Fruit fly (Drosophila melanogaster) whole organism, prepupa: ENCODE results near the gene CG14795.

Experiments
- CG10669 ChIP-seq: fragments of 200-800 bp; sonication (Bioruptor generic); optimal IDR thresholded peaks from 3 replicates; lab custom pipeline; 2018; ENCODE audit warnings: missing biosample characterization, mild to moderate bottlenecking, missing genetic modification characterization, moderate library complexity
- CG11762 ChIP-seq: fragments of 200-800 bp; sonication (Bioruptor generic); optimal IDR thresholded peaks from 3 replicates; lab custom pipeline; 2016; ENCODE audit warnings: missing biosample characterization, missing genetic modification characterization; ENCODE audit not compliant: insufficient read depth
- CG32006 ChIP-seq: fragments of 200-800 bp; sonication (Bioruptor generic); optimal IDR thresholded peaks from 3 replicates; lab custom pipeline; 2017; ENCODE audit warnings: missing biosample characterization, mild to moderate bottlenecking, missing genetic modification characterization
- CG6163 ChIP-seq: fragments of 200-800 bp; sonication (Bioruptor generic); IDR thresholded peaks from 3 replicates; pipeline ENCODE4 v1.3.6; 2022; ENCODE audit warnings: missing biosample characterization, missing genetic modification characterization
- CG8319 ChIP-seq: fragments of 200-800 bp; sonication (Bioruptor generic); optimal IDR thresholded peaks from 3 replicates; lab custom pipeline; 2016; ENCODE audit warnings: missing biosample characterization, missing genetic modification characterization
- Eip78C ChIP-seq: fragments of 200-800 bp; sonication (Bioruptor generic); peaks from one replicate; lab custom pipeline; 2016; ENCODE audit warnings: missing biosample characterization, missing genetic modification characterization
- Eip93F ChIP-seq: fragments of 200-800 bp; sonication (Bioruptor generic); optimal IDR thresholded peaks from 2 replicates; lab custom pipeline; 2016; ENCODE audit warnings: missing biosample characterization, mild to moderate bottlenecking, missing genetic modification characterization
- Ets96B ChIP-seq: fragments of 200-800 bp; optimal IDR thresholded peaks from 2 replicates; lab custom pipeline; 2019; ENCODE audit warnings: missing biosample characterization, mild to moderate bottlenecking, missing genetic modification characterization, moderate library complexity
- OdsH ChIP-seq: fragments of 200-800 bp; sonication (Bioruptor generic); optimal IDR thresholded peaks from 3 replicates; lab custom pipeline; 2016; ENCODE audit warnings: missing biosample characterization, missing genetic modification characterization
- Smox ChIP-seq: fragments of 200-800 bp; sonication (Bioruptor generic); optimal IDR thresholded peaks from 3 replicates; lab custom pipeline; 2016; ENCODE audit warnings: missing biosample characterization, missing genetic modification characterization
- fkh ChIP-seq: fragments of 200-800 bp; sonication (Bioruptor generic); optimal IDR thresholded peaks from 3 replicates; lab custom pipeline; 2017; ENCODE audit warnings: missing biosample characterization, mild to moderate bottlenecking, missing genetic modification characterization, moderate library complexity
- lz ChIP-seq: fragments of 200-800 bp; sonication (Bioruptor generic); optimal IDR thresholded peaks from 3 replicates; lab custom pipeline; 2016; ENCODE audit warnings: missing biosample characterization, missing genetic modification characterization
- vri ChIP-seq: fragments of 200-800 bp; sonication (Bioruptor generic); optimal IDR thresholded peaks from 3 replicates; lab custom pipeline; 2016; ENCODE audit warnings: missing biosample characterization, mild to moderate bottlenecking, missing genetic modification characterization

DNA sequence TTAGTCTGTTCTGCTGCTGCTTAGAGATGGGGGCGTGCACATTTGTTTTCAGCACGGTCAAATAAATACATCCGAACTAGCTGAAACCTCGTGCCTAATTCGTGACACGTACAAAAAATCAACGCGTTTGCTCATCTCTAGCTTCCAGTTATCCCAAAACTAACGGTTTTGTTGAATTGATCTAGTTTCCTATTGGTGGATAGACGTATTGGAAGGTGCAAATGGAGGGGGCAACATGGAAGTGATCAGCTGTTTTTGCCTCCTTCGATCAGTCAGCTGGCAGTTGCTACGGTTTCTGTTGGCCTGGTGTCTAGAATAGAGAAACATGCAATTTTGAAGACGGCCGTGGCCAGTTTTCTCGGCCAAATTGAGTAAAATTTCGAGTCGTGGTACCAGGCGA, 5.0 kb upstream of the CG14795 start:
- TF ChIP-seq Eip78C (GFP tag; lab: Kevin White, UChicago) (peak; percentile 51), CG32006 (GFP tag; lab: Kevin White, UChicago) (peak; percentile 23), lz (GFP tag; lab: Kevin White, UChicago) (no peak), Smox (no peak), CG8319 (GFP tag; lab: Kevin White, UChicago) (no peak), fkh (GFP tag; lab: Kevin White, UChicago) (peak; percentile 24), OdsH (no peak), Eip93F (GFP tag; lab: Kevin White, UChicago) (no peak), CG11762 (GFP tag; lab: Kevin White, UChicago) (no peak), vri (GFP tag; lab: Kevin White, UChicago) (no peak), Ets96B (tag; lab: Kevin White, UChicago) (no peak), CG6163 (GFP tag; lab: Robert Waterston, UW) (no peak), CG10669 (GFP tag; lab: Kevin White, UChicago) (no peak)
